Worm (Caenorhabditis elegans): ENCODE measurements around the gene C27A7.5.

- TF ChIP-seq W03F9.2 (tag; optimal IDR thresholded peaks at IDR 0.05) = no peak
- TF ChIP-seq dao-5 (tag; optimal IDR thresholded peaks at IDR 0.05) = no peak
- TF ChIP-seq him-1 (tag; optimal IDR thresholded peaks at IDR 0.05) = no peak
These were observed at the start of gene C27A7.5 for ce11 chrV:12162220-12162619.
